Fruit fly (Drosophila melanogaster): ENCODE measurements around the gene WRNexo.

WRNexo gene

DNA sequence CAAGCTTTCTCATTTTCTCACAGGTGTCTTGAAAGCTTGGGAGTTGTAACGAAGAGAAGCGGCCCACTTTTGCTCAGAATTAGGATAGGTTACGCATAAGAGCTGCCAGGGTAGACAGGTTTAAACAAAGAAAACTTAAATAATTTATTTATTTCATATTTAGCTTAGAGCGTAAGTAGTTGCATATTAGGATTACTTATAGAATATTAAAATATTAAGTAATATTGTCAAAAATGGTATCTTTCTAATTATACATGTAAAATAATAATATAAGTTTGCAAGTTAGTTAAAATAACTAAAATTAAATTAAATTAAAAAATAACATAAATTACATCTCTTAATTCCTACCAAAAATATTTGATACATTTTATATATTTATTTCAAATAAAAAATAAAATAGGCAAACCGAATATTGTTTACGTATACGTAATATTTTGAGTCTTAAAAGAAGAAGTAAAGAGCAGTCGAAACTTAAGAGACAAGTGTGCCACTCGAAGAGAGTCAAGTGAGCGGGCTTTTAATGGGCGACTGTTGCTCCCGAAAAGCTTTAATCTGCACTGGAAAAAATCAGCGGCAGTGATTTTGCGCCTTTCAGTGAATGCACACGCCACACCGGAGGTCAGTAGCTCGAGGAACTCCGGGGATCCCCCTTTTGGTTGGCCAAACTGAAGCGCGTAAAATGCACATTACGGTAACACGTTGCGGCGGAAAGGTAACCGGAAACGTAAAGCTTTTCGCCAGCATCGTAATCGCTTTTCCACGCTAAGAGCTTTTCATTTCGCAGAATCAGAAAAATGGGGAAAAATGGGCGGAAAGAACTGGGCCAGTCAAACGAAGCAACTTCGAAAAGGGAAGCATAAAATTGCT lies 50.9 kb downstream of the WRNexo start:
- TF ChIP-seq rgr (GFP tag; optimal IDR thresholded peaks at IDR 0.05) (no peak), GATAd (GFP tag; optimal IDR thresholded peaks at IDR 0.05) (no peak), dsf (GFP tag; optimal IDR thresholded peaks at IDR 0.05; ENCODE audit: borderline replicate concordance) (no peak), ey (GFP tag; optimal IDR thresholded peaks at IDR 0.05) (no peak), Mio (GFP tag; optimal IDR thresholded peaks at IDR 0.05) (no peak)

DNA sequence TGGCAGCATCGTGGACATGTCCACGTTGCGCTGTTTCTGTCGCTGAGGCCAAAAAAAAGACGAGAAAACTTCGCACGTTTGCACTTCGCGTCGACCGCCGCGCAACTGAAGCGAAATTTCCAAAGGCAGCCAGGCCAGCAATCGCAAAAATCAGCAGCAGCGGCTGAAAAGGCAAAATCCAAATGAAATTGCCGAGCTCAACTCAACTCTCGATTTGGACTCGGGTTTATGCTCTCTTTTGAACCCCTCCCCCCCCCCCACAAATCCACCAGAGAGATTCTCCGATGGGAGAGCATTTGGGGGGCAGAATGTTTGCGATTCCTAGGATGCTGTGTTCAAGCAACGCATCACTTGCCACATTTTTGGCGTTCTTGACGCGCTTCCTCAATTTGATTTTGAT lies 51.6 kb downstream of the WRNexo start, which contains the start of gene PKD:
Gene PKD, minus strand, starts transcription at position 88 of the 400 bp plus-strand sequence.
- TF ChIP-seq brk (GFP tag; optimal IDR thresholded peaks at IDR 0.05) = no peak
- TF ChIP-seq rgr (GFP tag; optimal IDR thresholded peaks at IDR 0.05) = no peak
- no peak for TF ChIP-seq woc (GFP tag; optimal IDR thresholded peaks at IDR 0.05)
- peak; percentile 2 for TF ChIP-seq Dif (GFP tag; optimal IDR thresholded peaks at IDR 0.05; ENCODE audit: partially characterized antibody)
- TF ChIP-seq Dfd (GFP tag; optimal IDR thresholded peaks at IDR 0.05) = peak; percentile 58
